Worm (Caenorhabditis elegans): ENCODE measurements around the gene Y73B6BL.14.

DNA sequence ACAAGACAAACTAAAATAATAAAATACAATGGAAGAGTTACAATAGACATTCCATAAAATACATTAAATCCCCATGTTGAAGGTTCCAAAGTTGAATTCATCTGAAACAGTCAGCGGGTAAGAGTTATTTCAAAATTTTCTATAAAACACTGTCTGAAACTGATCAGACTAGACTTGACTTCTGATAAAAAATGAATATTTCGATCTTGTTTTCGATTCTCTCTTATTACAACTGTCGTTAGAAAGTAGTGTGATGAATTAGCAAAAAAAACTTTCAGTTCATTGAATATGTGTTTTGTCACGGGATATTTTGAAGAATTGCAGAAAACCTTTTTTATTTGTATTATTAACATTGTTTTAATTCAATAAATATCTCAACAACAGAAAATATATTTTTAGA is 41.0 kb downstream of the Y73B6BL.14 start, which contains the start of gene srv-26:
- TF ChIP-seq nfya-2 (GFP tag; IDR thresholded peaks at IDR 0.05) (no peak), Y79H2A.3 (GFP tag; conservative IDR thresholded peaks at IDR 0.05) (no peak), madf-6 (GFP tag; IDR thresholded peaks at IDR 0.05) (no peak), K11D2.4 (GFP tag; IDR thresholded peaks at IDR 0.05) (no peak), ets-4 (GFP tag; optimal IDR thresholded peaks at IDR 0.05) (no peak), dpl-1 (GFP tag; optimal IDR thresholded peaks at IDR 0.05) (no peak), F49E8.2 (tag; optimal IDR thresholded peaks at IDR 0.05; ENCODE audit: insufficient read depth) (no peak), ztf-28 (GFP tag; IDR thresholded peaks at IDR 0.05) (no peak), unc-130 (GFP tag; optimal IDR thresholded peaks at IDR 0.05) (no peak)
